Fruit fly (Drosophila melanogaster) whole organism, embryonic: Measurements from ENCODE around the gene Kaz-m1.

ENCODE experiments used
- Bdp1 ChIP-seq: fragments of 200-800 bp; sonication (Bioruptor generic); optimal IDR thresholded peaks from 3 replicates; lab custom pipeline; 2016; ENCODE audit warnings: missing biosample characterization, missing genetic modification characterization
- BtbVII ChIP-seq: fragments of 200-800 bp; sonication (Bioruptor generic); optimal IDR thresholded peaks from 3 replicates; lab custom pipeline; 2017; ENCODE audit warnings: missing biosample characterization, mild to moderate bottlenecking, missing genetic modification characterization
- CG1024 ChIP-seq: fragments of 200-800 bp; sonication (Bioruptor generic); IDR thresholded peaks from 2 replicates; pipeline ENCODE4 v1.3.6; 2022; ENCODE audit warnings: missing biosample characterization, missing genetic modification characterization
- CG10431 ChIP-seq: fragments of 200-800 bp; sonication (Bioruptor generic); optimal IDR thresholded peaks from 3 replicates; lab custom pipeline; 2018; ENCODE audit warnings: missing biosample characterization, mild to moderate bottlenecking, missing genetic modification characterization
- CG15269 ChIP-seq: fragments of 200-800 bp; sonication (Bioruptor generic); optimal IDR thresholded peaks from 2 replicates; lab custom pipeline; 2018; ENCODE audit warnings: missing biosample characterization, mild to moderate bottlenecking, missing genetic modification characterization, moderate library complexity
- CG1647 ChIP-seq: fragments of 200-800 bp; sonication (Bioruptor generic); optimal IDR thresholded peaks from 3 replicates; lab custom pipeline; 2016; ENCODE audit warnings: missing biosample characterization, missing genetic modification characterization
- CG31365 ChIP-seq: fragments of 200-800 bp; sonication (Bioruptor generic); optimal IDR thresholded peaks from 2 replicates; lab custom pipeline; 2018; ENCODE audit warnings: missing biosample characterization, mild to moderate bottlenecking, missing genetic modification characterization
- CG32532 ChIP-seq: fragments of 200-800 bp; sonication (Bioruptor generic); IDR thresholded peaks from 2 replicates; pipeline ENCODE4 v1.3.6; 2022; ENCODE audit warnings: missing biosample characterization, missing genetic modification characterization
- CG5245 ChIP-seq: fragments of 200-800 bp; sonication (Bioruptor generic); optimal IDR thresholded peaks from 3 replicates; lab custom pipeline; 2016; ENCODE audit warnings: missing biosample characterization, missing genetic modification characterization
- CG7745 ChIP-seq: fragments of 200-800 bp; sonication (Bioruptor generic); optimal IDR thresholded peaks from 2 replicates; lab custom pipeline; 2018; ENCODE audit warnings: missing biosample characterization, mild to moderate bottlenecking, missing genetic modification characterization, moderate library complexity
- CG7963 ChIP-seq: fragments of 200-800 bp; sonication (Bioruptor generic); IDR thresholded peaks from 3 replicates; pipeline ENCODE4 v1.3.6; 2022; ENCODE audit warnings: missing biosample characterization, missing genetic modification characterization; ENCODE audit not compliant: partially characterized antibody
- CG8089 ChIP-seq: fragments of 200-800 bp; sonication (Bioruptor generic); optimal IDR thresholded peaks from 3 replicates; lab custom pipeline; 2016; ENCODE audit warnings: missing biosample characterization, missing genetic modification characterization
- CG8478 ChIP-seq: fragments of >200 bp; optimal IDR thresholded peaks from 2 replicates; lab custom pipeline; 2018
- Chrac-16 ChIP-seq: fragments of 200-800 bp; sonication (Bioruptor generic); optimal IDR thresholded peaks from 3 replicates; lab custom pipeline; 2016; ENCODE audit warnings: missing biosample characterization, missing genetic modification characterization
- CkIIα-i1 ChIP-seq: fragments of 200-800 bp; sonication (Bioruptor generic); IDR thresholded peaks from 2 replicates; pipeline ENCODE4 v1.3.6; 2022; ENCODE audit warnings: missing biosample characterization, missing genetic modification characterization
- CrebB ChIP-seq: fragments of 200-800 bp; sonication (Bioruptor generic); optimal IDR thresholded peaks from 3 replicates; lab custom pipeline; 2018; ENCODE audit warnings: missing biosample characterization, mild to moderate bottlenecking, missing genetic modification characterization
- Dip2 ChIP-seq: fragments of 200-800 bp; sonication (Bioruptor generic); IDR thresholded peaks from 2 replicates; pipeline ENCODE4 v1.3.6; 2022; ENCODE audit warnings: missing biosample characterization, missing genetic modification characterization
- Doc3 ChIP-seq: fragments of 200-800 bp; sonication (Bioruptor generic); IDR thresholded peaks from 3 replicates; pipeline ENCODE4 v1.3.6; 2022; ENCODE audit warnings: missing biosample characterization, missing genetic modification characterization; ENCODE audit not compliant: partially characterized antibody
- Dp ChIP-seq: fragments of 200-800 bp; sonication (Bioruptor generic); optimal IDR thresholded peaks from 2 replicates; lab custom pipeline; 2018; ENCODE audit warnings: missing biosample characterization, mild to moderate bottlenecking, missing genetic modification characterization, moderate library complexity
- HLH54F ChIP-seq: fragments of 200-800 bp; sonication (Bioruptor generic); optimal IDR thresholded peaks from 3 replicates; lab custom pipeline; 2016; ENCODE audit warnings: missing biosample characterization, missing genetic modification characterization
- HmgZ ChIP-seq: fragments of 200-800 bp; sonication (Bioruptor generic); optimal IDR thresholded peaks from 2 replicates; lab custom pipeline; 2018; ENCODE audit warnings: missing biosample characterization, mild to moderate bottlenecking, missing genetic modification characterization
- Hmr ChIP-seq: fragments of 200-800 bp; sonication (Bioruptor generic); optimal IDR thresholded peaks from 3 replicates; lab custom pipeline; 2017; ENCODE audit warnings: mild to moderate bottlenecking, missing biosample characterization, missing genetic modification reagents, missing genetic modification characterization
- Hr51 ChIP-seq, 2 experiments: fragments of 200-800 bp; sonication (Bioruptor generic); optimal IDR thresholded peaks; 2 replicates in 1 of 2; 3 replicates in 1 of 2; lab custom pipeline; 2016 to 2018; ENCODE audit warnings: missing biosample characterization in 2 of 2, missing genetic modification characterization in 2 of 2, mild to moderate bottlenecking in 1 of 2, moderate library complexity in 1 of 2
- Med ChIP-seq: fragments of 200-800 bp; sonication (Bioruptor generic); peaks from one replicate; lab custom pipeline; 2016; ENCODE audit warnings: missing biosample characterization, missing genetic modification characterization, mild to moderate bottlenecking, inconsistent platforms, moderate library complexity
- NK7.1 ChIP-seq: fragments of 200-800 bp; sonication (Bioruptor generic); optimal IDR thresholded peaks from 3 replicates; lab custom pipeline; 2016; ENCODE audit warnings: missing biosample characterization, missing genetic modification characterization
- Oaz ChIP-seq: fragments of 200-800 bp; sonication (Bioruptor generic); IDR thresholded peaks from 2 replicates; pipeline ENCODE4 v1.3.6; 2022; ENCODE audit warnings: missing biosample characterization, missing genetic modification characterization
- Pdp1 ChIP-seq, 2 experiments: fragments of 200-800 bp; sonication (Bioruptor generic); optimal IDR thresholded peaks; 3 replicates each; lab custom pipeline; 2016; ENCODE audit warnings: missing biosample characterization in 2 of 2, missing genetic modification characterization in 2 of 2, mild to moderate bottlenecking in 1 of 2, moderate library complexity in 1 of 2
- Sox100B ChIP-seq: fragments of 200-800 bp; sonication (Bioruptor generic); optimal IDR thresholded peaks from 3 replicates; lab custom pipeline; 2018; ENCODE audit warnings: missing biosample characterization, mild to moderate bottlenecking, missing genetic modification characterization
- Usf ChIP-seq: fragments of 200-800 bp; sonication (Bioruptor generic); optimal IDR thresholded peaks from 2 replicates; lab custom pipeline; 2017; ENCODE audit warnings: missing genotype, missing biosample characterization, missing genetic modification characterization
- abd-A ChIP-seq: fragments of 200-800 bp; sonication (Bioruptor generic); optimal IDR thresholded peaks from 3 replicates; lab custom pipeline; 2019; ENCODE audit warnings: missing biosample characterization, mild to moderate bottlenecking, missing genetic modification characterization, moderate library complexity
- ap ChIP-seq: fragments of 200-800 bp; sonication (Bioruptor generic); IDR thresholded peaks from 2 replicates; pipeline ENCODE4 v1.3.6; 2022; ENCODE audit warnings: missing biosample characterization, missing genetic modification characterization
- bcd ChIP-seq: fragments of 200-800 bp; sonication (Bioruptor generic); optimal IDR thresholded peaks from 2 replicates; lab custom pipeline; 2017; ENCODE audit warnings: missing biosample characterization, mild to moderate bottlenecking, missing genetic modification characterization
- btn ChIP-seq: fragments of 200-800 bp; sonication (Bioruptor generic); optimal IDR thresholded peaks from 2 replicates; lab custom pipeline; 2016; ENCODE audit warnings: missing biosample characterization, missing genetic modification characterization
- chinmo ChIP-seq: fragments of 200-800 bp; sonication (Bioruptor generic); IDR thresholded peaks from 4 replicates; pipeline ENCODE4 v1.3.6; 2022; ENCODE audit warnings: missing biosample characterization, missing genetic modification characterization; ENCODE audit not compliant: partially characterized antibody
- crc ChIP-seq: fragments of 200-800 bp; sonication (Bioruptor generic); optimal IDR thresholded peaks from 2 replicates; lab custom pipeline; 2016; ENCODE audit warnings: missing biosample characterization, missing genetic modification characterization
- fd102C ChIP-seq: fragments of 200-800 bp; sonication (Bioruptor generic); optimal IDR thresholded peaks from 2 replicates; lab custom pipeline; 2018; ENCODE audit warnings: missing biosample characterization, mild to moderate bottlenecking, missing genetic modification characterization, moderate library complexity
- fd3F ChIP-seq: fragments of 200-800 bp; sonication (Bioruptor generic); optimal IDR thresholded peaks from 2 replicates; lab custom pipeline; 2018; ENCODE audit warnings: missing biosample characterization, mild to moderate bottlenecking, missing genetic modification characterization, moderate library complexity
- gsb ChIP-seq: fragments of 200-800 bp; sonication (Bioruptor generic); IDR thresholded peaks from 2 replicates; pipeline ENCODE4 v1.3.6; 2022; ENCODE audit warnings: missing biosample characterization, missing genetic modification characterization
- hkb ChIP-seq, 2 experiments: fragments of 200-800 bp in 1 of 2; fragments of >200 bp in 1 of 2; sonication (Bioruptor generic) in 1 of 2; IDR thresholded peaks in 1 of 2; optimal IDR thresholded peaks in 1 of 2; 2 replicates each; pipeline versions ENCODE4 v1.3.6 to Lab custom; 2017 to 2022; ENCODE audit warnings: missing biosample characterization in 1 of 2, missing genetic modification characterization in 1 of 2
- ken ChIP-seq: fragments of 200-800 bp; sonication (Bioruptor generic); IDR thresholded peaks from 3 replicates; pipeline ENCODE4 v1.3.6; 2022; ENCODE audit warnings: missing biosample characterization, missing genetic modification characterization
- lab ChIP-seq: fragments of 200-800 bp; sonication (Bioruptor generic); optimal IDR thresholded peaks from 3 replicates; lab custom pipeline; 2017; ENCODE audit warnings: missing biosample characterization, missing genetic modification characterization, mild to moderate bottlenecking, moderate library complexity, missing genetic modification reagents
- rib ChIP-seq: fragments of 200-800 bp; sonication (Bioruptor generic); IDR thresholded peaks from 2 replicates; pipeline ENCODE4 v1.3.6; 2022; ENCODE audit warnings: missing biosample characterization, missing genetic modification characterization
- sima ChIP-seq: fragments of 200-800 bp; sonication (Bioruptor generic); optimal IDR thresholded peaks from 2 replicates; lab custom pipeline; 2016; ENCODE audit warnings: missing biosample characterization, missing genetic modification characterization
- slp2 ChIP-seq: fragments of 200-800 bp; sonication (Bioruptor generic); optimal IDR thresholded peaks from 2 replicates; lab custom pipeline; 2016; ENCODE audit warnings: missing biosample characterization, missing genetic modification characterization
- sob ChIP-seq: fragments of 200-800 bp; sonication (Bioruptor generic); IDR thresholded peaks from 2 replicates; pipeline ENCODE4 v1.3.6; 2022; ENCODE audit warnings: missing biosample characterization, missing genetic modification characterization
- toy ChIP-seq: fragments of 200-800 bp; sonication (Bioruptor generic); IDR thresholded peaks from 2 replicates; pipeline ENCODE4 v1.3.6; 2022; ENCODE audit warnings: missing biosample characterization, missing genetic modification characterization
- twi ChIP-seq: fragments of 200-800 bp; optimal IDR thresholded peaks from 2 replicates; lab custom pipeline; 2019; ENCODE audit warnings: missing biosample characterization, mild to moderate bottlenecking, missing genetic modification characterization, moderate library complexity
- usp ChIP-seq: fragments of >200 bp; optimal IDR thresholded peaks from 2 replicates; lab custom pipeline; 2017; ENCODE audit warnings: missing biosample characterization, missing genetic modification characterization
- yki ChIP-seq: fragments of >200 bp; optimal IDR thresholded peaks from 3 replicates; lab custom pipeline; 2018

Kaz-m1 gene

DNA sequence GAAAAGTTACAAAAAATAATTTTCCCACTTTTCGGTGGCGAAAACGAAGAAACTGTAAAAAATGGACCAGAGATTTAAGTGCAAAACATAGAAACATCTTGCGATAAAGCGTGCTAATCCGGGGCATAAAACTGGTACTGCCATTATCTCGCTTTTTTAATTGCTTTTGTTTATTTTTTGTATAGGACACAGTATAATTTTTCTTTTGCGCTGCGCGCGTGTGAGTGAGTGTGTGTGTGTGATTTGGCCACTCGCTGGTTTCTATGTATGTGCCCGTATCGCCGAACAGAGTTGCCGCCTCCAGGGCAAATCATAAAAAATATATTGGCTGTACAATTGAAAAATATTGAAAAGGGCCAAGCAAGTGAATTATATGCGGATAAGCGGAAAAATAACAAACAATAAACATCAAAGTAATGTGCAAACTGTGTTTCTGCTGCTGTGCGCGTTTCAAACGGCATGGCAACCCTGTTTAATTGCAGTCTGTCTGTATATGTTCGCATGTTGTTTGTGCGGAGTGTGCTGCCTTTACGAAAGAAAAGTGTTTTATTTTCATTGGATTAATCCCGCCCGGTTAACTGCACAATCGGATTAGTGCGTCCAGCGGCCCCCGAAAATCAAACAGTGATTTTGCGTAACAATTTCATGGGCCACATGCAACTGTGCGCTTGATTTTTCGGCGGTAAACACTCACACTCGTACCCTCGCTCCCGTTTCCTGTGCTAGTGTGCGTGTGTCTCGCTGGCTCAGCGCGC lies 27.8 kb downstream of the Kaz-m1 start (continued):
- TF ChIP-seq Hr51 (GFP tag; optimal IDR thresholded peaks at IDR 0.05; lab: Kevin White, UChicago), result peak; percentile 94 to 95
- TF ChIP-seq fd3F, result peak; percentile 89
- peak; percentile 93 for TF ChIP-seq Oaz (GFP tag; lab: Robert Waterston, UW)
- peak; percentile 87 for TF ChIP-seq toy (GFP tag; lab: Robert Waterston, UW)
- TF ChIP-seq sima, result peak; percentile 90
- TF ChIP-seq HLH54F, result peak; percentile 97
- peak; percentile 97 for TF ChIP-seq Hmr
- TF ChIP-seq CG8478 (lab: Kevin White, UChicago), result peak; percentile 88
- peak; percentile 96 to 97 for TF ChIP-seq Pdp1 (GFP tag; optimal IDR thresholded peaks at IDR 0.05; lab: Kevin White, UChicago)
- no peak for TF ChIP-seq hkb (optimal IDR thresholded peaks at IDR 0.05; lab: Kevin White, UChicago)
- TF ChIP-seq hkb (GFP tag; IDR thresholded peaks at IDR 0.05; lab: Robert Waterston, UW), result peak; percentile 98
- peak; percentile 96 for TF ChIP-seq ap (GFP tag; lab: Robert Waterston, UW)
- peak; percentile 95 for TF ChIP-seq CG15269 (tag; lab: Kevin White, UChicago)
- peak; percentile 97 for TF ChIP-seq slp2 (GFP tag; lab: Kevin White, UChicago)
- TF ChIP-seq rib (GFP tag; lab: Robert Waterston, UW), result peak; percentile 89
- peak; percentile 96 for TF ChIP-seq CG1647 (GFP tag; lab: Kevin White, UChicago)
- peak; percentile 96 for TF ChIP-seq crc (GFP tag; lab: Kevin White, UChicago)
- peak; percentile 34 for TF ChIP-seq CG7745 (tag; lab: Kevin White, UChicago)
- peak; percentile 91 for TF ChIP-seq Bdp1 (GFP tag; lab: Kevin White, UChicago)
- TF ChIP-seq CG8089 (GFP tag; lab: Kevin White, UChicago), result peak; percentile 97
- TF ChIP-seq abd-A, result peak; percentile 94
- peak; percentile 92 for TF ChIP-seq CG1024 (GFP tag; lab: Robert Waterston, UW)
- TF ChIP-seq BtbVII (GFP tag; lab: Kevin White, UChicago), result peak; percentile 94
- TF ChIP-seq CG10431 (GFP tag; lab: Kevin White, UChicago), result peak; percentile 77
- peak; percentile 97 for TF ChIP-seq ken
- TF ChIP-seq Doc3 (GFP tag; lab: Robert Waterston, UW), result no peak
- TF ChIP-seq gsb (GFP tag; lab: Robert Waterston, UW), result peak; percentile 91
- peak; percentile 100 for TF ChIP-seq Med (GFP tag; lab: Kevin White, UChicago)
- TF ChIP-seq lab, result peak; percentile 98
- TF ChIP-seq CG5245, result peak; percentile 96
- peak; percentile 64 for TF ChIP-seq fd102C
- peak; percentile 90 for TF ChIP-seq Sox100B (GFP tag; lab: Kevin White, UChicago)
- peak; percentile 79 for TF ChIP-seq CkIIα-i1 (GFP tag; lab: Robert Waterston, UW)
- TF ChIP-seq yki, result no peak
- peak; percentile 97 for TF ChIP-seq Chrac-16 (GFP tag; lab: Kevin White, UChicago)
- peak; percentile 95 for TF ChIP-seq NK7.1 (GFP tag; lab: Kevin White, UChicago)
- TF ChIP-seq sob (GFP tag; lab: Robert Waterston, UW), result peak; percentile 96
- TF ChIP-seq Dp (GFP tag; lab: Kevin White, UChicago), result peak; percentile 8
- 0 out of 4 replicates have a peak, but pooled peaks have one; percentile 35 for TF ChIP-seq chinmo (GFP tag; lab: Robert Waterston, UW)
- peak; percentile 96 for TF ChIP-seq bcd (GFP tag; lab: Kevin White, UChicago)
- no peak for TF ChIP-seq usp (GFP tag; lab: Kevin White, UChicago)
- TF ChIP-seq HmgZ (tag; lab: Kevin White, UChicago), result peak; percentile 96
- peak; percentile 68 for TF ChIP-seq Dip2 (GFP tag; lab: Robert Waterston, UW)
- TF ChIP-seq CrebB, result peak; percentile 90
- peak; percentile 94 for TF ChIP-seq btn
- TF ChIP-seq twi (tag; lab: Kevin White, UChicago), result peak; percentile 83
- peak; percentile 82 for TF ChIP-seq CG31365 (tag; lab: Kevin White, UChicago)
- TF ChIP-seq Usf (GFP tag; lab: Kevin White, UChicago), result peak; percentile 88
- TF ChIP-seq CG7963 (GFP tag; lab: Robert Waterston, UW), result no peak
- peak; percentile 98 for TF ChIP-seq CG32532 (GFP tag; lab: Robert Waterston, UW)
